Worm (Caenorhabditis elegans) whole organism, L4/young adult: ENCODE data around the gene Y46H3A.4.

Experiments
- W03F9.2 ChIP-seq: fragments of 150-350 bp; optimal IDR thresholded peaks from 2 replicates; lab custom pipeline; 2014; ENCODE audit warnings: missing biosample characterization, missing genetic modification characterization
- dao-5 ChIP-seq: sonication (generic microtip); optimal IDR thresholded peaks from 2 replicates; lab custom pipeline; 2016; ENCODE audit warnings: missing genotype, missing genetic modification characterization, moderate library complexity, missing compliant biosample characterization
- him-1 ChIP-seq: sonication (generic microtip); optimal IDR thresholded peaks from 2 replicates; lab custom pipeline; 2016; ENCODE audit warnings: missing genotype, missing genetic modification reagents, missing genetic modification characterization, missing compliant biosample characterization

DNA sequence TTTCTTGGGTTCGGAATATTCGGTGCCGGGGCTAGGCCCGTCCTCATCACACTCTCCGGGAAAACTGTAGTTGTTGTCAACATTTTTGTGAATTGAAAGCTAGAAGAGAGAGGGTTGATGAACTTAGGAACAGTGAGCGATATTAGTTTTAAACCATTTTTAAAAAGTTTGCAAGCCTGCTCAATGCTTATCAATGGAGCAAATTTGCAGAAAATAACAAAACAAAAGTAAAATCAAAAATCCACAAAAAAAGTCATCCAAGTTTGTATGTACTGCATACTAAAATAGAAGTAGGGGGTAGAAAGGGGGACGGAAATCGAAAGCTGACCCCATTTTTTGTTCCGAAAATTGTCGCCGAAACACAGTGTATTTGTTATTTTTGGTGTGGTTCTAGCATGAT lies 45.2 kb upstream of the Y46H3A.4 start, which contains the start of gene T10B5.10:
- no peak for TF ChIP-seq him-1 (tag; lab: Kevin White, UChicago)
- no peak for TF ChIP-seq W03F9.2 (tag; lab: Kevin White, UChicago)
- no peak for TF ChIP-seq dao-5 (tag; lab: Kevin White, UChicago)
